Fruit fly (Drosophila melanogaster): ENCODE results near the gene sofe.
A peak's percentile ranks its signal among the peaks of the same experiment; 100 is the strongest.

- no peak for TF ChIP-seq toe (GFP tag; optimal IDR thresholded peaks at IDR 0.05)
- TF ChIP-seq CG33017 (tag; optimal IDR thresholded peaks at IDR 0.05), result no peak
- no peak for TF ChIP-seq cic (GFP tag; optimal IDR thresholded peaks at IDR 0.05)
- TF ChIP-seq ovo (GFP tag; optimal IDR thresholded peaks at IDR 0.05), result no peak
- TF ChIP-seq cnc (optimal IDR thresholded peaks at IDR 0.05), result no peak
- TF ChIP-seq Clk (GFP tag; optimal IDR thresholded peaks at IDR 0.05), result no peak
- TF ChIP-seq kay (GFP tag; ENCODE audit: borderline replicate concordance), result no peak
- peak; percentile 29 for TF ChIP-seq tj (GFP tag; optimal IDR thresholded peaks at IDR 0.05)
- no peak for TF ChIP-seq bab1 (GFP tag; optimal IDR thresholded peaks at IDR 0.05)
- no peak for TF ChIP-seq CG1620 (GFP tag; optimal IDR thresholded peaks at IDR 0.05)
- TF ChIP-seq CG7101 (tag; optimal IDR thresholded peaks at IDR 0.05), result no peak
- TF ChIP-seq CG5204 (GFP tag; optimal IDR thresholded peaks at IDR 0.05), result no peak
- TF ChIP-seq CG14711 (tag; optimal IDR thresholded peaks at IDR 0.05), result no peak
- TF ChIP-seq Hr96 (GFP tag; optimal IDR thresholded peaks at IDR 0.05), result no peak
These were observed 26.5 kb upstream of the sofe start for dm6 chrX:10883740-10884139.

Data from whole organism, adult.